Worm (Caenorhabditis elegans) whole organism, early embryonic: ENCODE measurements around the gene F54E2.5.

Experiments
- B0310.2 ChIP-seq: sonication (generic microtip); optimal IDR thresholded peaks from 2 replicates; lab custom pipeline; 2016; ENCODE audit warnings: mild to moderate bottlenecking, missing genetic modification characterization, missing compliant biosample characterization
- F13C5.2 ChIP-seq: sonication (generic microtip); optimal IDR thresholded peaks from 2 replicates; lab custom pipeline; 2017; ENCODE audit warnings: mild to moderate bottlenecking, missing genetic modification characterization, inconsistent platforms, missing compliant biosample characterization
- aly-1 ChIP-seq: sonication (generic microtip); optimal IDR thresholded peaks from 2 replicates; lab custom pipeline; 2016; ENCODE audit warnings: missing genetic modification characterization, missing compliant biosample characterization
- ama-1 ChIP-seq: fragments of 150-350 bp; optimal IDR thresholded peaks from 2 replicates; lab custom pipeline; 2014
- flt-1 ChIP-seq: fragments of 200-800 bp; sonication (Bioruptor generic); IDR thresholded peaks from 2 replicates; pipeline ENCODE4 v1.3.6; 2022; ENCODE audit warnings: missing genetic modification characterization, missing compliant biosample characterization
- hmbx-1 ChIP-seq: sonication (generic microtip); optimal IDR thresholded peaks from 2 replicates; lab custom pipeline; 2016; ENCODE audit warnings: mild to moderate bottlenecking, missing genetic modification characterization, missing compliant biosample characterization
- hmg-4 ChIP-seq: fragments of 200-800 bp; sonication (Bioruptor generic); optimal IDR thresholded peaks from 2 replicates; lab custom pipeline; 2018; ENCODE audit warnings: mild to moderate bottlenecking, missing genetic modification characterization, missing compliant biosample characterization
- hnd-1 ChIP-seq: sonication (generic microtip); optimal IDR thresholded peaks from 2 replicates; lab custom pipeline; 2016; ENCODE audit warnings: missing genetic modification characterization, missing compliant biosample characterization
- pes-1 ChIP-seq: fragments of 200-800 bp; sonication (Bioruptor generic); IDR thresholded peaks from 2 replicates; pipeline ENCODE4 v1.3.6; 2022; ENCODE audit warnings: missing genetic modification reagents, missing genetic modification characterization, missing compliant biosample characterization
- scrt-1 ChIP-seq: fragments of 200-800 bp; sonication (Bioruptor generic); IDR thresholded peaks from 2 replicates; pipeline ENCODE4 v1.3.6; 2022; ENCODE audit warnings: missing genetic modification characterization, missing compliant biosample characterization
- sea-1 ChIP-seq: fragments of 200-800 bp; sonication (Bioruptor generic); conservative IDR thresholded peaks from 2 replicates; pipeline ENCODE4 v1.3.6; 2022; ENCODE audit warnings: missing genetic modification characterization, missing compliant biosample characterization
- tbx-11 ChIP-seq: fragments of 200-800 bp; sonication (Bioruptor generic); IDR thresholded peaks from 2 replicates; pipeline ENCODE4 v1.3.6; 2022; ENCODE audit warnings: missing genetic modification characterization, missing compliant biosample characterization
- tbx-37 ChIP-seq: fragments of 200-800 bp; sonication (Bioruptor generic); conservative IDR thresholded peaks from 2 replicates; pipeline ENCODE4 v1.3.6; 2022; ENCODE audit warnings: missing genetic modification reagents, missing genetic modification characterization, missing compliant biosample characterization
- tra-4 ChIP-seq: sonication (generic microtip); optimal IDR thresholded peaks from 2 replicates; lab custom pipeline; 2017; ENCODE audit warnings: missing genetic modification characterization, missing compliant biosample characterization

DNA sequence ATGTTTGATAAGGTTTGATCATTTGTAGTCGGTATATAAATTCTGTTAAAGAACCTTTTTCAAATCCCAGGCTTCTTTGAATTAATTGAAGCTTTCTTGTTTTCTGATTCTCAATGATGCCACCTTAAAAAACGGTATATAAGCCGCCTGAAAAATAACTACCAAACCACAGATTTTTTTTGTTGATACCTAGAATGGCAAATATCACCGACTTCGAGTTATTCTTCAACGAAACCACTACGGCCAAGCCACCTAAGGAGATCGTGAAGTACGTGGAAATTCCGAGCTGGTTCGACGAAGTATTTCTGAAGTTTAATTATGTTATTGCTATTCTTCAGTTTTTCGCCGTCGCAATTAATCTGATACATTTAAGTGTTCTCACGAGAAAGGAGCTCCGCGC, 15.0 kb upstream of the F54E2.5 start, which contains the start of gene srw-2:
- TF ChIP-seq flt-1 (GFP tag; lab: Robert Waterston, UW), result no peak
- TF ChIP-seq scrt-1 (GFP tag; lab: Robert Waterston, UW), result no peak
- TF ChIP-seq ama-1, result no peak
- TF ChIP-seq sea-1 (GFP tag; lab: Robert Waterston, UW), result no peak
- TF ChIP-seq F13C5.2 (tag; lab: Kevin White, UChicago), result no peak
- TF ChIP-seq B0310.2 (tag; lab: Kevin White, UChicago), result no peak
- TF ChIP-seq hmbx-1, result no peak
- no peak for TF ChIP-seq hnd-1 (tag; lab: Kevin White, UChicago)
- TF ChIP-seq tbx-37 (GFP tag; lab: Robert Waterston, UW), result no peak
- no peak for TF ChIP-seq tbx-11 (GFP tag; lab: Robert Waterston, UW)
- no peak for TF ChIP-seq tra-4 (tag; lab: Kevin White, UChicago)
- TF ChIP-seq aly-1 (tag; lab: Kevin White, UChicago), result no peak
- no peak for TF ChIP-seq hmg-4
- no peak for TF ChIP-seq pes-1
